Worm (Caenorhabditis elegans) whole organism, mixed stage, embryonic: ENCODE data around the gene aff-1.
A peak's percentile ranks its signal among the peaks of the same experiment; 100 is the strongest.

Experiments
- M03D4.4 ChIP-seq: sonication (generic microtip); optimal IDR thresholded peaks from 2 replicates; lab custom pipeline; 2017; ENCODE audit warnings: mild to moderate bottlenecking, missing genetic modification characterization, missing compliant biosample characterization
- bed-3 ChIP-seq: fragments of 200-800 bp; sonication (Bioruptor generic); optimal IDR thresholded peaks from 3 replicates; lab custom pipeline; 2018; ENCODE audit warnings: mild to moderate bottlenecking, missing genetic modification characterization, moderate library complexity, missing compliant biosample characterization
- blmp-1 ChIP-seq: fragments of 150-350 bp; optimal IDR thresholded peaks from 2 replicates; lab custom pipeline; 2014; ENCODE audit warnings: missing biosample characterization, missing genetic modification characterization
- ceh-39 ChIP-seq: fragments of 150-350 bp; optimal IDR thresholded peaks from 2 replicates; lab custom pipeline; 2014; ENCODE audit warnings: missing biosample characterization, missing genetic modification characterization
- ceh-43 ChIP-seq: fragments of 200-800 bp; sonication (Bioruptor generic); optimal IDR thresholded peaks from 2 replicates; lab custom pipeline; 2018; ENCODE audit warnings: mild to moderate bottlenecking, missing genetic modification characterization, moderate library complexity, missing compliant biosample characterization
- ceh-83 ChIP-seq: fragments of 200-800 bp; sonication (Bioruptor generic); optimal IDR thresholded peaks from 2 replicates; lab custom pipeline; 2018; ENCODE audit warnings: mild to moderate bottlenecking, missing genetic modification characterization, missing compliant biosample characterization
- ces-1 ChIP-seq: fragments of 150-350 bp; optimal IDR thresholded peaks from 2 replicates; lab custom pipeline; 2014; ENCODE audit warnings: missing biosample characterization, missing genetic modification reagents, missing genetic modification characterization
- cnd-1 ChIP-seq: fragments of 200-800 bp; sonication (Bioruptor generic); optimal IDR thresholded peaks from 2 replicates; lab custom pipeline; 2018; ENCODE audit warnings: mild to moderate bottlenecking, missing genetic modification characterization, missing compliant biosample characterization
- drap-1 ChIP-seq: fragments of 200-800 bp; sonication (Bioruptor generic); optimal IDR thresholded peaks from 3 replicates; lab custom pipeline; 2018; ENCODE audit warnings: mild to moderate bottlenecking, missing genetic modification characterization, missing compliant biosample characterization
- elt-1 ChIP-seq: sonication (generic microtip); optimal IDR thresholded peaks from 2 replicates; lab custom pipeline; 2017; ENCODE audit warnings: missing genetic modification characterization, mild to moderate bottlenecking, missing compliant biosample characterization, antibody characterized with exemption, moderate library complexity, borderline replicate concordance; ENCODE audit not compliant: insufficient read depth
- elt-3 ChIP-seq: fragments of 150-350 bp; optimal IDR thresholded peaks from 2 replicates; lab custom pipeline; 2014; ENCODE audit warnings: missing biosample characterization, missing genetic modification characterization
- flh-1 ChIP-seq: fragments of 200-800 bp; sonication (Bioruptor generic); optimal IDR thresholded peaks from 2 replicates; lab custom pipeline; 2018; ENCODE audit warnings: mild to moderate bottlenecking, missing genetic modification characterization, moderate library complexity, missing compliant biosample characterization
- ham-2 ChIP-seq: fragments of 200-800 bp; sonication (Bioruptor generic); optimal IDR thresholded peaks from 2 replicates; lab custom pipeline; 2018; ENCODE audit warnings: mild to moderate bottlenecking, missing genetic modification characterization, missing compliant biosample characterization
- hlh-1 ChIP-seq: fragments of 150-350 bp; optimal IDR thresholded peaks from 2 replicates; lab custom pipeline; 2014; ENCODE audit warnings: missing biosample characterization, missing genetic modification reagents, missing genetic modification characterization
- lin-13 ChIP-seq: fragments of 150-350 bp; optimal IDR thresholded peaks from 2 replicates; lab custom pipeline; 2014; ENCODE audit warnings: missing biosample characterization, missing genetic modification characterization
- lin-32 ChIP-seq: fragments of 200-800 bp; sonication (Bioruptor generic); optimal IDR thresholded peaks from 2 replicates; lab custom pipeline; 2018; ENCODE audit warnings: mild to moderate bottlenecking, missing genetic modification characterization, missing compliant biosample characterization
- lsy-2 ChIP-seq: fragments of 150-350 bp; optimal IDR thresholded peaks from 2 replicates; lab custom pipeline; 2014; ENCODE audit warnings: missing biosample characterization, missing genetic modification characterization
- mab-5 ChIP-seq: fragments of 150-350 bp; optimal IDR thresholded peaks from 2 replicates; lab custom pipeline; 2014; ENCODE audit warnings: missing biosample characterization, missing genetic modification characterization
- mep-1 ChIP-seq: fragments of 150-350 bp; optimal IDR thresholded peaks from 2 replicates; lab custom pipeline; 2017; ENCODE audit warnings: missing biosample characterization, missing genetic modification reagents, missing genetic modification characterization, inconsistent platforms
- mls-2 ChIP-seq: sonication (generic microtip); optimal IDR thresholded peaks from 2 replicates; lab custom pipeline; 2016; ENCODE audit warnings: mild to moderate bottlenecking, missing genetic modification characterization, moderate library complexity, missing compliant biosample characterization
- nhr-12 ChIP-seq: fragments of 150-350 bp; optimal IDR thresholded peaks from 2 replicates; lab custom pipeline; 2014; ENCODE audit warnings: missing biosample characterization, missing genetic modification characterization
- nhr-2 ChIP-seq: fragments of 150-350 bp; optimal IDR thresholded peaks from 2 replicates; lab custom pipeline; 2014; ENCODE audit warnings: missing biosample characterization, missing genetic modification characterization
- nhr-237 ChIP-seq: fragments of 150-350 bp; optimal IDR thresholded peaks from 2 replicates; lab custom pipeline; 2014; ENCODE audit warnings: missing biosample characterization, missing genetic modification characterization
- nhr-28 ChIP-seq: fragments of 150-350 bp; optimal IDR thresholded peaks from 2 replicates; lab custom pipeline; 2014; ENCODE audit warnings: missing biosample characterization, missing genetic modification characterization
- nhr-76 ChIP-seq: sonication (generic microtip); optimal IDR thresholded peaks from 2 replicates; lab custom pipeline; 2017; ENCODE audit warnings: missing biosample characterization, missing genetic modification characterization
- pha-4 ChIP-seq: fragments of 150-350 bp; optimal IDR thresholded peaks from 2 replicates; lab custom pipeline; 2018; ENCODE audit warnings: missing biosample characterization, missing genetic modification reagents, missing genetic modification characterization
- sem-2 ChIP-seq: fragments of 200-800 bp; sonication (Bioruptor generic); optimal IDR thresholded peaks from 2 replicates; lab custom pipeline; 2018; ENCODE audit warnings: mild to moderate bottlenecking, missing genetic modification characterization, missing compliant biosample characterization
- snpc-4 ChIP-seq: fragments of 150-350 bp; optimal IDR thresholded peaks from 2 replicates; lab custom pipeline; 2014; ENCODE audit warnings: missing biosample characterization, missing genetic modification characterization
- sptf-1 ChIP-seq: sonication (generic microtip); optimal IDR thresholded peaks from 2 replicates; lab custom pipeline; 2017; ENCODE audit warnings: mild to moderate bottlenecking, missing genetic modification characterization, moderate library complexity, missing compliant biosample characterization
- tbx-8 ChIP-seq: fragments of 200-800 bp; sonication (Bioruptor generic); optimal IDR thresholded peaks from 2 replicates; lab custom pipeline; 2018; ENCODE audit warnings: mild to moderate bottlenecking, missing genetic modification characterization, moderate library complexity, missing compliant biosample characterization
- unc-120 ChIP-seq: sonication (generic microtip); optimal IDR thresholded peaks from 2 replicates; lab custom pipeline; 2017; ENCODE audit warnings: missing genetic modification characterization, missing compliant biosample characterization; ENCODE audit not compliant: poor library complexity, severe bottlenecking
- unc-39 ChIP-seq: fragments of 150-350 bp; optimal IDR thresholded peaks from 2 replicates; lab custom pipeline; 2014; ENCODE audit warnings: missing biosample characterization, missing genetic modification characterization
- unc-62 ChIP-seq: fragments of 150-350 bp; optimal IDR thresholded peaks from 2 replicates; lab custom pipeline; 2014; ENCODE audit warnings: missing biosample characterization, missing genetic modification reagents, missing genetic modification characterization
- zip-8 ChIP-seq: fragments of 150-350 bp; optimal IDR thresholded peaks from 2 replicates; lab custom pipeline; 2014; ENCODE audit warnings: missing biosample characterization, missing genetic modification characterization
- ztf-11 ChIP-seq: fragments of 150-350 bp; optimal IDR thresholded peaks from 2 replicates; lab custom pipeline; 2014; ENCODE audit warnings: missing biosample characterization, missing genetic modification characterization

Gene aff-1

ce11 chrII:6846723-6847122, 16.8 kb downstream of the aff-1 start:
- TF ChIP-seq unc-39 (no peak), nhr-28 (tag; lab: Kevin White, UChicago) (no peak), tbx-8 (GFP tag; lab: Kevin White, UChicago) (no peak), nhr-12 (tag; lab: Kevin White, UChicago) (no peak), blmp-1 (tag; lab: Kevin White, UChicago) (no peak), snpc-4 (no peak), bed-3 (GFP tag; lab: Kevin White, UChicago) (no peak), lsy-2 (tag; lab: Kevin White, UChicago) (no peak), ceh-83 (GFP tag; lab: Kevin White, UChicago) (peak; percentile 33), lin-32 (GFP tag; lab: Kevin White, UChicago) (peak; percentile 13), hlh-1 (tag; lab: Kevin White, UChicago) (no peak), nhr-76 (tag; lab: Kevin White, UChicago) (no peak), elt-3 (tag; lab: Kevin White, UChicago) (no peak)

- no peak for TF ChIP-seq ham-2 (GFP tag; lab: Kevin White, UChicago)
- TF ChIP-seq mab-5: no peak
- no peak for TF ChIP-seq ceh-43 (GFP tag; lab: Kevin White, UChicago)
- TF ChIP-seq ceh-83 (GFP tag; lab: Kevin White, UChicago): no peak
- no peak for TF ChIP-seq elt-1 (tag; lab: Kevin White, UChicago)
- TF ChIP-seq nhr-237 (tag; lab: Kevin White, UChicago): no peak
- TF ChIP-seq ztf-11 (tag; lab: Kevin White, UChicago): no peak
Measured at ce11 chrII:6845006-6845459, 18.5 kb downstream of the aff-1 start.

- TF ChIP-seq ztf-11 (tag; lab: Kevin White, UChicago): peak; percentile 31
- TF ChIP-seq sem-2 (GFP tag; lab: Kevin White, UChicago): peak; percentile 24
- TF ChIP-seq unc-120: no peak
- no peak for TF ChIP-seq cnd-1 (tag; lab: Kevin White, UChicago)
- no peak for TF ChIP-seq mep-1 (tag; lab: Kevin White, UChicago)
- peak; percentile 89 for TF ChIP-seq zip-8
- TF ChIP-seq flh-1 (GFP tag; lab: Kevin White, UChicago): no peak
- peak; percentile 17 for TF ChIP-seq ceh-39 (tag; lab: Kevin White, UChicago)
- TF ChIP-seq ces-1 (GFP tag; lab: Kevin White, UChicago): peak; percentile 97
- peak; percentile 21 for TF ChIP-seq nhr-237 (tag; lab: Kevin White, UChicago)
- no peak for TF ChIP-seq snpc-4
- no peak for TF ChIP-seq lsy-2 (tag; lab: Kevin White, UChicago)
- TF ChIP-seq nhr-12 (tag; lab: Kevin White, UChicago): peak; percentile 2
- peak; percentile 34 for TF ChIP-seq nhr-2 (tag; lab: Kevin White, UChicago)
Measured at ce11 chrII:6844227-6845005, 19.1 kb downstream of the aff-1 start.

- TF ChIP-seq ztf-11 (tag; lab: Kevin White, UChicago) (no peak), unc-39 (no peak), drap-1 (GFP tag; lab: Kevin White, UChicago) (peak; percentile 8)
Measured at ce11 chrII:6843680-6844079, 19.9 kb downstream of the aff-1 start.

ce11 chrII:6843211-6843610, 20.3 kb downstream of the aff-1 start:
- TF ChIP-seq hlh-1 (tag; lab: Kevin White, UChicago) (peak; percentile 84), nhr-12 (tag; lab: Kevin White, UChicago) (no peak)

ce11 chrII:6842651-6843118, 20.9 kb downstream of the aff-1 start:
- TF ChIP-seq ztf-11 (tag; lab: Kevin White, UChicago) (no peak), unc-39 (no peak), elt-3 (tag; lab: Kevin White, UChicago) (peak; percentile 81), ham-2 (GFP tag; lab: Kevin White, UChicago) (no peak), nhr-28 (tag; lab: Kevin White, UChicago) (no peak), mls-2 (no peak), elt-1 (tag; lab: Kevin White, UChicago) (peak; percentile 94), ceh-43 (GFP tag; lab: Kevin White, UChicago) (no peak), bed-3 (GFP tag; lab: Kevin White, UChicago) (no peak), sptf-1 (no peak), pha-4 (tag; lab: Kevin White, UChicago) (no peak), ceh-83 (GFP tag; lab: Kevin White, UChicago) (no peak), mab-5 (no peak), nhr-76 (tag; lab: Kevin White, UChicago) (no peak), lin-13 (no peak), hlh-1 (tag; lab: Kevin White, UChicago) (no peak), zip-8 (no peak), cnd-1 (tag; lab: Kevin White, UChicago) (no peak), unc-120 (peak; percentile 79), ces-1 (GFP tag; lab: Kevin White, UChicago) (peak; percentile 38), tbx-8 (GFP tag; lab: Kevin White, UChicago) (no peak), M03D4.4 (tag; lab: Kevin White, UChicago) (no peak), snpc-4 (no peak), nhr-12 (tag; lab: Kevin White, UChicago) (no peak), unc-62 (GFP tag; lab: Kevin White, UChicago) (peak; percentile 39), nhr-237 (tag; lab: Kevin White, UChicago) (no peak)
